Fruit fly (Drosophila melanogaster): ENCODE measurements around the gene CG7218.

dm6 chr3R:18153698-18154097 lies 10.5 kb downstream of the CG7218 start:
- TF ChIP-seq vvl (GFP tag; IDR thresholded peaks at IDR 0.05) = no peak
- TF ChIP-seq CG7786 (GFP tag; optimal IDR thresholded peaks at IDR 0.05) = no peak
- TF ChIP-seq CG11723 (GFP tag; optimal IDR thresholded peaks at IDR 0.05) = no peak

Data from whole organism, embryonic.